Fruit fly (Drosophila melanogaster): Measurements from ENCODE around the gene CG4408.

CG4408 gene

DNA sequence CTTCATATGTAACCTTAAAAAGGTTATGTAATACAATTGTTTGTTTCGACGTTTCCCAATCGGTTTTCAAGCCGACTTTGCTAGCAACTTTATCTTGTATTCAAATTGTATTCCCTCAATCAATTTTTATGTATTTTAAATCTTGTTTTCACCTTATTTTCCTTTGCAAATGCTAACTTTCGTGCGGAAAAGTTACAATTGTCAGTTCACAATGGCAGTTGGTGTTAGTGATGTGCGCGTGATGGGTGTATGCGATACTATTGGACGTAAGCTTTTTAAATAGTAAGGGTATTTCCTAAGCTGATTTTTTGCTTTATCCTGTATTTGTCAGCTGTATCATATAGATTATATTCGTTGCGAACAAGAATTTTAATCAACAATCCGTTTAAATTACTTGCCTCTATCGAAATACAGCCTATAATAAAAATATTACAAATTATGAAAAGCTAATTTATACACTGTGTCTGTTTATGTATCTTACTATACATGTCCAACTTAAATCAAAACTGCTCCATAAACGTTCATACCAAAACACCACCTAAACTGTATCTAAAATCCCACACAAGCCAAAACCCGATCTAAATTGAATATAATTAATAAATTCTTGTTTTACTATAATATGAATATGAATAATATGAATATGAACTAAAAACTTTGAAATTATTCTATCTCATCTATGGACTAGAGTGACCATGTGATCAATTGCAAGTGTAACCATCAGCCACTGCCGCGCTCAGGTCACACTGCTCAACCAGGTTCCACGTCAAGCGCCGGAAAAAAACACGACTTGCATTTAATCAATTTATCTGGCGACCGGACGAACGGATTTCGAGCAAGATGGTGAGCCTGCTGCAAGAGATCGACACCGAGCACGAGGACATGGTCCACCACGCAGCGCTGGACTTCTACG is 7.3 kb downstream of the CG4408 start, which contains the start of the genes ATPsynCF6 and Sec13 (continued):
- TF ChIP-seq CG13296 (GFP tag; optimal IDR thresholded peaks at IDR 0.05) (peak; percentile 50), Hr39 (optimal IDR thresholded peaks at IDR 0.05) (no peak), Rx (GFP tag; IDR thresholded peaks at IDR 0.05) (no peak), CG6272 (GFP tag; IDR thresholded peaks at IDR 0.05) (peak; percentile 66; the same call in 1 of the 2 replicates), wek (GFP tag; optimal IDR thresholded peaks at IDR 0.05) (peak; percentile 93), CG8478 (optimal IDR thresholded peaks at IDR 0.05) (no peak), pzg (GFP tag; optimal IDR thresholded peaks at IDR 0.05) (peak; percentile 56), hkb (optimal IDR thresholded peaks at IDR 0.05) (no peak), hkb (GFP tag; IDR thresholded peaks at IDR 0.05) (peak; percentile 32; the same call in 1 of the 2 replicates), run (tag; optimal IDR thresholded peaks at IDR 0.05) (no peak), sd (tag; optimal IDR thresholded peaks at IDR 0.05) (no peak), CG13775 (GFP tag; optimal IDR thresholded peaks at IDR 0.05) (peak; percentile 24), CG7357 (GFP tag; IDR thresholded peaks at IDR 0.05) (no peak), CG1603 (tag; optimal IDR thresholded peaks at IDR 0.05) (peak; percentile 42), kni (GFP tag; optimal IDR thresholded peaks at IDR 0.05) (no peak), CG10431 (GFP tag; optimal IDR thresholded peaks at IDR 0.05) (no peak), fd3F (GFP tag; optimal IDR thresholded peaks at IDR 0.05) (no peak), CG1602 (GFP tag; optimal IDR thresholded peaks at IDR 0.05) (peak; percentile 4), kah (GFP tag; optimal IDR thresholded peaks at IDR 0.05) (no peak), CG6175 (GFP tag; IDR thresholded peaks at IDR 0.05) (no peak), z (GFP tag; IDR thresholded peaks at IDR 0.05) (no peak), H2.0 (GFP tag; IDR thresholded peaks at IDR 0.05) (peak; percentile 55), vvl (GFP tag; IDR thresholded peaks at IDR 0.05) (peak; percentile 71), CG17359 (tag; optimal IDR thresholded peaks at IDR 0.05) (peak; percentile 59), Elba2 (GFP tag; optimal IDR thresholded peaks at IDR 0.05) (no peak), CG18764 (GFP tag; optimal IDR thresholded peaks at IDR 0.05) (peak; percentile 43), HLH3B (GFP tag; IDR thresholded peaks at IDR 0.05) (0 out of 2 replicates have a peak, but pooled peaks have one; percentile 29), Opbp (GFP tag; IDR thresholded peaks at IDR 0.05; ENCODE audit: partially characterized antibody) (peak; percentile 95), CG18011 (GFP tag; optimal IDR thresholded peaks at IDR 0.05) (no peak), CG15479 (GFP tag; optimal IDR thresholded peaks at IDR 0.05) (no peak), CG10147 (GFP tag; optimal IDR thresholded peaks at IDR 0.05) (peak; percentile 60), CG33213 (GFP tag; optimal IDR thresholded peaks at IDR 0.05) (peak; percentile 20), insv (GFP tag; optimal IDR thresholded peaks at IDR 0.05) (no peak), CG32767 (GFP tag; IDR thresholded peaks at IDR 0.05) (no peak), CG16863 (GFP tag; optimal IDR thresholded peaks at IDR 0.05) (no peak), slbo (GFP tag; IDR thresholded peaks at IDR 0.05) (peak; percentile 77), CG2889 (GFP tag; IDR thresholded peaks at IDR 0.05) (0 out of 3 replicates have a peak, but pooled peaks have one; percentile 9), Tbp (GFP tag; optimal IDR thresholded peaks at IDR 0.05) (no peak), Gug (GFP tag; IDR thresholded peaks at IDR 0.05) (peak; percentile 37; the same call in 1 of the 4 replicates), Neu2 (GFP tag; optimal IDR thresholded peaks at IDR 0.05; ENCODE audit: borderline replicate concordance) (no peak), Meics (GFP tag; optimal IDR thresholded peaks at IDR 0.05) (peak; percentile 63), stwl (tag; optimal IDR thresholded peaks at IDR 0.05) (peak; percentile 73), CG17612 (GFP tag; IDR thresholded peaks at IDR 0.05) (no peak), Taf1 (GFP tag; IDR thresholded peaks at IDR 0.05) (peak; percentile 50), CG2678 (tag; optimal IDR thresholded peaks at IDR 0.05) (peak; percentile 75), CG17912 (GFP tag; optimal IDR thresholded peaks at IDR 0.05) (no peak), CG7963 (GFP tag; IDR thresholded peaks at IDR 0.05; ENCODE audit: partially characterized antibody) (peak; percentile 84), CG5180 (GFP tag; optimal IDR thresholded peaks at IDR 0.05) (peak; percentile 14), D19A (tag; optimal IDR thresholded peaks at IDR 0.05) (peak; percentile 69)

Measured in whole organism, embryonic.